Worm (Caenorhabditis elegans) whole organism, L1 larva: ENCODE results near the gene col-147.
A peak's percentile ranks its signal among the peaks of the same experiment; 100 is the strongest.

ENCODE experiments used
- aha-1 ChIP-seq: fragments of 150-350 bp; optimal IDR thresholded peaks from 2 replicates; lab custom pipeline; 2014; ENCODE audit warnings: missing biosample characterization, missing genetic modification characterization
- alr-1 ChIP-seq: fragments of 200-800 bp; sonication (Bioruptor generic); optimal IDR thresholded peaks from 2 replicates; lab custom pipeline; 2018; ENCODE audit warnings: borderline replicate concordance, mild to moderate bottlenecking, missing genetic modification characterization, missing compliant biosample characterization
- aly-2 ChIP-seq: fragments of 150-350 bp; optimal IDR thresholded peaks from 2 replicates; lab custom pipeline; 2014; ENCODE audit warnings: missing biosample characterization, missing genetic modification characterization
- ama-1 ChIP-seq: fragments of 150-350 bp; optimal IDR thresholded peaks from 2 replicates; lab custom pipeline; 2014
- blmp-1 ChIP-seq: fragments of 150-350 bp; optimal IDR thresholded peaks from 2 replicates; lab custom pipeline; 2014; ENCODE audit warnings: missing biosample characterization, missing genetic modification characterization
- ceh-63 ChIP-seq: fragments of 200-800 bp; sonication (Bioruptor generic); optimal IDR thresholded peaks from 2 replicates; lab custom pipeline; 2018; ENCODE audit warnings: mild to moderate bottlenecking, missing genetic modification characterization, missing compliant biosample characterization
- ceh-8 ChIP-seq: fragments of 200-800 bp; sonication (Bioruptor generic); optimal IDR thresholded peaks from 2 replicates; lab custom pipeline; 2018; ENCODE audit warnings: mild to moderate bottlenecking, missing genetic modification characterization, moderate library complexity, missing compliant biosample characterization
- ceh-88 ChIP-seq: fragments of 200-800 bp; sonication (Bioruptor generic); IDR thresholded peaks from 2 replicates; pipeline ENCODE4 v1.3.6; 2022; ENCODE audit warnings: missing genetic modification characterization, missing compliant biosample characterization
- ceh-90 ChIP-seq: sonication (generic microtip); optimal IDR thresholded peaks from 2 replicates; lab custom pipeline; 2016; ENCODE audit warnings: missing genetic modification characterization, missing compliant biosample characterization
- efl-1 ChIP-seq, 4 experiments: fragments of 150-350 bp; optimal IDR thresholded peaks in 3 of 4; peaks in 1 of 4; 1 replicate in 1 of 4; 2 replicates in 3 of 4; lab custom pipeline; 2014; ENCODE audit warnings: missing biosample characterization in 2 of 4, missing genetic modification characterization in 2 of 4, missing genetic modification reagents in 2 of 4
- egl-27 ChIP-seq, 2 experiments: fragments of 150-350 bp in 1 of 2; sonication (generic microtip); optimal IDR thresholded peaks; 3 replicates each; lab custom pipeline; 2017 to 2018; ENCODE audit warnings: missing biosample characterization in 2 of 2, missing genetic modification characterization in 2 of 2, missing genetic modification reagents in 2 of 2
- elt-2 ChIP-seq: sonication (generic microtip); optimal IDR thresholded peaks from 2 replicates; lab custom pipeline; 2016; ENCODE audit warnings: missing genetic modification characterization, mild to moderate bottlenecking, inconsistent platforms, missing compliant biosample characterization, missing genetic modification reagents
- elt-3 ChIP-seq, 6 experiments: fragments of 150-350 bp in 1 of 6; sonication (generic microtip); optimal IDR thresholded peaks; 2 replicates each; lab custom pipeline; 2017 to 2018; ENCODE audit warnings: missing biosample characterization in 6 of 6, missing genetic modification characterization in 6 of 6, inconsistent platforms in 1 of 6
- ets-5 ChIP-seq: fragments of 200-800 bp; sonication (Bioruptor generic); IDR thresholded peaks from 2 replicates; pipeline ENCODE4 v1.3.6; 2022; ENCODE audit warnings: missing genetic modification characterization, missing compliant biosample characterization
- fkh-10 ChIP-seq: sonication (generic microtip); optimal IDR thresholded peaks from 2 replicates; lab custom pipeline; 2017; ENCODE audit warnings: missing biosample characterization, missing genetic modification reagents, missing genetic modification characterization
- fkh-8 ChIP-seq: sonication (generic microtip); optimal IDR thresholded peaks from 2 replicates; lab custom pipeline; 2016; ENCODE audit warnings: mild to moderate bottlenecking, missing genetic modification characterization, missing compliant biosample characterization
- hlh-17 ChIP-seq: fragments of 200-800 bp; sonication (Bioruptor generic); optimal IDR thresholded peaks from 2 replicates; lab custom pipeline; 2018; ENCODE audit warnings: missing genetic modification characterization, mild to moderate bottlenecking, missing compliant biosample characterization, moderate library complexity, borderline replicate concordance
- hpl-2 ChIP-seq: fragments of 150-350 bp; optimal IDR thresholded peaks from 2 replicates; lab custom pipeline; 2014; ENCODE audit warnings: missing biosample characterization, missing genetic modification reagents, missing genetic modification characterization
- irx-1 ChIP-seq: sonication (generic microtip); optimal IDR thresholded peaks from 2 replicates; lab custom pipeline; 2016; ENCODE audit warnings: missing genetic modification characterization, missing compliant biosample characterization
- lin-13 ChIP-seq: fragments of 150-350 bp; optimal IDR thresholded peaks from 2 replicates; lab custom pipeline; 2014; ENCODE audit warnings: missing biosample characterization, missing genetic modification reagents, missing genetic modification characterization
- lin-14 ChIP-seq: fragments of 200-800 bp; sonication (Bioruptor generic); optimal IDR thresholded peaks from 2 replicates; lab custom pipeline; 2018; ENCODE audit warnings: mild to moderate bottlenecking, missing genetic modification characterization, moderate library complexity, missing compliant biosample characterization
- lin-15B ChIP-seq: fragments of 150-350 bp; sonication (generic microtip); optimal IDR thresholded peaks from 3 replicates; lab custom pipeline; 2014; ENCODE audit warnings: missing biosample characterization, missing genetic modification characterization
- lin-35 ChIP-seq, 2 experiments: fragments of 150-350 bp; optimal IDR thresholded peaks; 2 replicates each; lab custom pipeline; 2014; ENCODE audit warnings: missing biosample characterization in 2 of 2, missing genetic modification characterization in 2 of 2, missing genetic modification reagents in 2 of 2
- lsy-2 ChIP-seq, 2 experiments: fragments of 150-350 bp; optimal IDR thresholded peaks; 2 replicates each; lab custom pipeline; 2014; ENCODE audit warnings: missing biosample characterization in 2 of 2, missing genetic modification characterization in 2 of 2
- mab-9 ChIP-seq: fragments of 200-800 bp; sonication (Bioruptor generic); IDR thresholded peaks from 2 replicates; pipeline ENCODE4 v1.3.6; 2022; ENCODE audit warnings: missing genetic modification reagents, missing genetic modification characterization, missing compliant biosample characterization
- mep-1 ChIP-seq: fragments of 150-350 bp; optimal IDR thresholded peaks from 2 replicates; lab custom pipeline; 2014; ENCODE audit warnings: missing biosample characterization, missing genetic modification characterization
- nhr-11 ChIP-seq: fragments of 150-350 bp; optimal IDR thresholded peaks from 2 replicates; lab custom pipeline; 2014; ENCODE audit warnings: missing biosample characterization, missing genetic modification characterization
- nhr-20 ChIP-seq: sonication (generic microtip); optimal IDR thresholded peaks from 2 replicates; lab custom pipeline; 2016; ENCODE audit warnings: mild to moderate bottlenecking, missing genetic modification characterization, missing compliant biosample characterization
- nhr-28 ChIP-seq: fragments of 150-350 bp; optimal IDR thresholded peaks from 2 replicates; lab custom pipeline; 2014; ENCODE audit warnings: missing biosample characterization, missing genetic modification characterization
- nhr-71 ChIP-seq: sonication (generic microtip); optimal IDR thresholded peaks from 2 replicates; lab custom pipeline; 2016; ENCODE audit warnings: mild to moderate bottlenecking, missing genetic modification characterization, moderate library complexity, missing compliant biosample characterization
- nhr-85 ChIP-seq: sonication (generic microtip); peaks from one replicate; lab custom pipeline; 2016; ENCODE audit warnings: missing genetic modification characterization, inconsistent platforms, missing compliant biosample characterization
- pax-3 ChIP-seq: fragments of 200-800 bp; sonication (Bioruptor generic); optimal IDR thresholded peaks from 2 replicates; lab custom pipeline; 2018; ENCODE audit warnings: mild to moderate bottlenecking, missing genetic modification characterization, moderate library complexity, missing compliant biosample characterization
- skn-1 ChIP-seq: fragments of 150-350 bp; optimal IDR thresholded peaks from 2 replicates; lab custom pipeline; 2014; ENCODE audit warnings: missing biosample characterization, missing genetic modification characterization
- snpc-4 ChIP-seq: fragments of 150-350 bp; optimal IDR thresholded peaks from 2 replicates; lab custom pipeline; 2014; ENCODE audit warnings: missing biosample characterization, missing genetic modification characterization
- snu-23 ChIP-seq: sonication (generic microtip); optimal IDR thresholded peaks from 2 replicates; lab custom pipeline; 2016; ENCODE audit warnings: missing genetic modification characterization, missing compliant biosample characterization
- swsn-7 ChIP-seq: sonication (generic microtip); optimal IDR thresholded peaks from 2 replicates; lab custom pipeline; 2016; ENCODE audit warnings: missing genetic modification characterization, missing compliant biosample characterization
- tbx-2 ChIP-seq: sonication (generic microtip); optimal IDR thresholded peaks from 2 replicates; lab custom pipeline; 2016; ENCODE audit warnings: missing genetic modification characterization, missing compliant biosample characterization
- tlp-1 ChIP-seq: fragments of 150-350 bp; optimal IDR thresholded peaks from 2 replicates; lab custom pipeline; 2014; ENCODE audit warnings: missing biosample characterization, missing genetic modification characterization
- unc-62 ChIP-seq: fragments of 150-350 bp; optimal IDR thresholded peaks from 2 replicates; lab custom pipeline; 2014; ENCODE audit warnings: missing biosample characterization, missing genetic modification reagents, missing genetic modification characterization
- xbp-1 ChIP-seq: sonication (generic microtip); optimal IDR thresholded peaks from 2 replicates; lab custom pipeline; 2016; ENCODE audit warnings: missing genetic modification characterization, missing compliant biosample characterization
- zag-1 ChIP-seq: fragments of 150-350 bp; optimal IDR thresholded peaks from 2 replicates; lab custom pipeline; 2014; ENCODE audit warnings: missing biosample characterization, missing genetic modification characterization
- ztf-11 ChIP-seq, 2 experiments: sonication (generic microtip); optimal IDR thresholded peaks; 2 replicates each; lab custom pipeline; 2016 to 2017; ENCODE audit warnings: missing genetic modification characterization in 2 of 2, missing biosample characterization in 1 of 2, missing compliant biosample characterization in 1 of 2
- ztf-4 ChIP-seq: fragments of 150-350 bp; optimal IDR thresholded peaks from 2 replicates; lab custom pipeline; 2014; ENCODE audit warnings: missing biosample characterization, missing genetic modification characterization

col-147 gene

DNA sequence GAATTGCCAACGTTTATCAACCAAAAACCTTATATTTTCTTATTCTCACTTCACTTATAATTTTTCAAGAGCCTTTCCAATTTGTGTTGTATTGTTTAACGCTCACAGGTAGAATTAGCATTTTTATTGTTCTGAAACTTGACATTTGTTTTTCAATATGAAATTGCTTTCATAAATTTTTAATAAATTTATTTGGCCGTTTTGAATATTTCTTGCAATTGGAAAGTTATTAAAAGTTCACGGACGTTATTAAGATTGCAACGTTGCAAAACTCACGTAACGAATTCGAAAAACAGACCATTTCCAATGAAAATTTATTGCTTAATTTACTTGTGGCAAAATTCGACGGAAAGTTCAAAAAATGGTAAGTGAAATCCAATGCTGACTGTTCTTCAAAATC lies 42.8 kb downstream of the col-147 start, which contains the start of gene K09G1.2:
TSS of gene K09G1.2 (plus strand) at position 301 of the 400 bp plus-strand sequence.
- no peak for TF ChIP-seq skn-1 (tag; lab: Kevin White, UChicago)
- no peak for TF ChIP-seq mab-9 (GFP tag; lab: Robert Waterston, UW)
- no peak for TF ChIP-seq irx-1 (tag; lab: Kevin White, UChicago)
- no peak for TF ChIP-seq aha-1 (tag; lab: Kevin White, UChicago)
- no peak for TF ChIP-seq elt-2 (tag; lab: Kevin White, UChicago)
- no peak for TF ChIP-seq lsy-2 (tag; optimal IDR thresholded peaks at IDR 0.05; lab: Kevin White, UChicago)
- TF ChIP-seq lin-14 (GFP tag; lab: Kevin White, UChicago), result no peak

DNA sequence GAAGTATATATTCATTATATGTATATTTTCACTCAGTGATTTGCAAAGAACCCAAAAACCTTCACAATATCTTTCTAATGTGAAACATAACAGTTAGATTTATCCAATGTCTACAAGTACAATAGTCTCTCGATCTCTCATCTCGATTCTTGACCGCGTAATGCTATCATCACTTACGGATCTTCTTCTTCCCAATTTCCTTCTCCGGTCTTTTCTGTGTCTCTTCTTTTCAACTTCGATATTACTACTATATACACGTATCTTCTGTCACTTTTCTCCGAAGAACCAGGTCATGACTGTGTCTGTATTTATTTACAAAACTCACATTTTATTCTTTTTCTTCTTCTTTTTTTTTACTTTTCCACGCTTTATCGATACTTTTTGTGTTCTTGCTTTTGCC lies 44.6 kb downstream of the col-147 start:
- TF ChIP-seq blmp-1, result peak; percentile 68
- TF ChIP-seq snu-23 (GFP tag; lab: Kevin White, UChicago), result peak; percentile 34
- peak; percentile 68 for TF ChIP-seq nhr-85 (tag; lab: Kevin White, UChicago)
- peak; percentile 22 for TF ChIP-seq nhr-20 (tag; lab: Kevin White, UChicago)
- TF ChIP-seq lin-14 (GFP tag; lab: Kevin White, UChicago), result peak; percentile 57
- TF ChIP-seq zag-1 (tag; lab: Kevin White, UChicago), result no peak
- no peak for TF ChIP-seq tlp-1 (tag; lab: Kevin White, UChicago)
- no peak for TF ChIP-seq ceh-90 (tag; lab: Kevin White, UChicago)
- TF ChIP-seq lin-15B (tag; lab: Kevin White, UChicago), result no peak
- peak; percentile 5 for TF ChIP-seq nhr-71 (tag; lab: Kevin White, UChicago)
- TF ChIP-seq nhr-11 (tag; lab: Kevin White, UChicago), result no peak
- no peak for TF ChIP-seq ceh-8 (GFP tag; lab: Kevin White, UChicago)
- peak in 2 of 6 experiments; percentile 40 to 41 for TF ChIP-seq elt-3 (tag; optimal IDR thresholded peaks at IDR 0.05; lab: Kevin White, UChicago)
- TF ChIP-seq mep-1 (tag; lab: Kevin White, UChicago), result peak; percentile 16
- TF ChIP-seq alr-1, result no peak
- TF ChIP-seq, all 84 proteins: peak for 8

DNA sequence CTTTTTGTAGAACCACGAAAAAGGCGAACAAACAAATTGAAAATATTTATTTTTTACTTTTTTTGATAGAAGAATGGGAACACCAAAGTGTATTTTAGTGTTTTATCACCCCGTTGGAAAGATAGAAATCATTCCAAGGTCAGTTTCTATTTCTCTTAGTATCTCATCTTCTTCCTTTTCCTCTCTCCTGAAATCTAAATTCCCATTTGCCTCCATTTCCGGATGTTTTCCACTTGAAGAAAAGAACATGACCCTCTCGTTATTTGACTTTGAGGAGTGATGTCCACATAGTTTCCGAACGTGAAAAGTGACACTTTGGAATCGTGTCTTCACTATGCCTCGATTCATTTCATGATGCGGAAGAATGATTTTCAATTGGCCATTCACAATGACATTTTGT lies 45.5 kb downstream of the col-147 start:
- TF ChIP-seq lin-14 (GFP tag; lab: Kevin White, UChicago) (peak; percentile 19), unc-62 (GFP tag; lab: Kevin White, UChicago) (no peak), nhr-28 (tag; lab: Kevin White, UChicago) (no peak), ztf-4 (tag; lab: Kevin White, UChicago) (no peak), blmp-1 (peak; percentile 77), xbp-1 (no peak), lin-35 (GFP tag; optimal IDR thresholded peaks at IDR 0.05; lab: Kevin White, UChicago) (no peak), alr-1 (no peak), lin-13 (no peak), aly-2 (tag; lab: Kevin White, UChicago) (no peak), efl-1 (optimal IDR thresholded peaks at IDR 0.05; lab: Kevin White, UChicago) (no peak), efl-1 (GFP tag; optimal IDR thresholded peaks at IDR 0.05 in 1 of 2; lab: Kevin White, UChicago) (peak in 1 of 2 experiments; percentile 21), fkh-10 (GFP tag; lab: Kevin White, UChicago) (no peak), ets-5 (GFP tag; lab: Robert Waterston, UW) (no peak), egl-27 (tag; optimal IDR thresholded peaks at IDR 0.05; lab: Kevin White, UChicago) (no peak), snpc-4 (tag; lab: Kevin White, UChicago) (no peak), tbx-2 (tag; lab: Kevin White, UChicago) (no peak), ceh-63 (GFP tag; lab: Kevin White, UChicago) (no peak), lsy-2 (tag; optimal IDR thresholded peaks at IDR 0.05; lab: Kevin White, UChicago) (no peak), elt-3 (tag; optimal IDR thresholded peaks at IDR 0.05; lab: Kevin White, UChicago) (peak in 1 of 6 experiments; percentile 26), nhr-85 (tag; lab: Kevin White, UChicago) (peak; percentile 12)

- TF ChIP-seq fkh-8 (tag; lab: Kevin White, UChicago), result no peak
- no peak for TF ChIP-seq hlh-17 (GFP tag; lab: Kevin White, UChicago)
- TF ChIP-seq unc-62 (GFP tag; lab: Kevin White, UChicago), result no peak
- TF ChIP-seq ceh-90 (tag; lab: Kevin White, UChicago), result no peak
- no peak for TF ChIP-seq lin-13
- peak in 2 of 6 experiments; percentile 7 to 41 for TF ChIP-seq elt-3 (tag; optimal IDR thresholded peaks at IDR 0.05; lab: Kevin White, UChicago)
- TF ChIP-seq snu-23 (GFP tag; lab: Kevin White, UChicago), result no peak
- peak; percentile 28 for TF ChIP-seq lin-14 (GFP tag; lab: Kevin White, UChicago)
- TF ChIP-seq ets-5 (GFP tag; lab: Robert Waterston, UW), result no peak
- TF ChIP-seq ceh-88, result no peak
- TF ChIP-seq nhr-85 (tag; lab: Kevin White, UChicago), result peak; percentile 52
- peak; percentile 51 for TF ChIP-seq blmp-1
- TF ChIP-seq aly-2 (tag; lab: Kevin White, UChicago), result no peak
- no peak for TF ChIP-seq ama-1 (lab: Kevin White, UChicago)
- no peak for TF ChIP-seq hpl-2 (GFP tag; lab: Kevin White, UChicago)
- no peak for TF ChIP-seq ztf-11 (tag; optimal IDR thresholded peaks at IDR 0.05; lab: Kevin White, UChicago)
- TF ChIP-seq pax-3 (tag; lab: Kevin White, UChicago), result no peak
- TF ChIP-seq skn-1 (tag; lab: Kevin White, UChicago), result no peak
- no peak for TF ChIP-seq swsn-7
Observed at ce11 chrV:9584263-9584662, 48.9 kb downstream of the col-147 start.
